Worm (Caenorhabditis elegans): Measurements from ENCODE around the gene aak-2.
A peak's percentile ranks its signal among the peaks of the same experiment; 100 is the strongest.

aak-2 gene

DNA sequence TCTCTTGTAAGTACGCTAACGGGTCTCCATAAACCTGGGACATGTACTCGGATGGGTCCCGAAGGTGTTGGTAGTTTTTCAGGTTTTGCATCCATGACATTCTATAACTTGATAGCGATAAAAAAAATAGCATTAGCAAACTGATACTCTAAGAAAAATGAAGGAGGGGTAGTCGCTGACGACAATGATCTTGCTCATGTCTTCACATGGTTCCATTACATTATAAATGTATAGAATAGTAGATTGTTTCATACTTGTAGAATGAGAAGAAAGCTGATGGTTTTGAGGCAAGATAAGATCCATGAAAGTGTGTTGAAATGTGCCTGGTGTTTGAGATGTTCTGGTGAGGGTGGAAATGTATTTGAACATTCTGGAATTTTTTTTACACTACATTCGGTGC is 11.1 kb downstream of the aak-2 start, which contains the start of gene mec-4:
Gene mec-4 (minus strand): TSS at position 101 of the 400 bp plus-strand sequence.
- TF ChIP-seq sox-4 (tag; optimal IDR thresholded peaks at IDR 0.05) = no peak
- no peak for TF ChIP-seq skn-1 (tag; optimal IDR thresholded peaks at IDR 0.05)
- no peak for TF ChIP-seq lsy-2 (tag; optimal IDR thresholded peaks at IDR 0.05)
- TF ChIP-seq lin-35 (GFP tag; optimal IDR thresholded peaks at IDR 0.05) = no peak
- no peak for TF ChIP-seq C16A3.4 (tag; optimal IDR thresholded peaks at IDR 0.05)
- TF ChIP-seq nhr-28 (tag; optimal IDR thresholded peaks at IDR 0.05) = no peak

DNA sequence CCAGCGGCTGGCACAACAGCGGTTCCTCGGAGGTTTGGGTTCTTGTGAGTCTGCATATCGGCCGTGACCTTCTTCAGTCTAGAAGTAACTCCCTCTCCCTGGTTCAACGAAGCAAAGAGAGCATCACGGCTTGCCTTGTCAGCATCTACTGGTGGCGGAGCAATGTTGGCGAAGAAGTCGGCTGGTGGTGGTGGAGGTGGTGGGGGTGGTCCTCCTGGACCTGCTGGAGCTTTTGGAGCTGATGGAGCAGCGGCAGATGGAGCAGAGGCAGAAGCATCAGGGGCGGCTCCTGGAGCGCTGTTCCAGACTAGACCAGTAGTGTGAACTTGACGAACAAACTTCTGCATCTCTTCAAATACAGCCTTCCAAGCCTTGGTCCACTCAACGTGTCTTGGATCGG is 12.6 kb downstream of the aak-2 start:
- TF ChIP-seq lin-15B (tag; optimal IDR thresholded peaks at IDR 0.05) (no peak), dpl-1 (GFP tag; optimal IDR thresholded peaks at IDR 0.05) (no peak), efl-3 (GFP tag; optimal IDR thresholded peaks at IDR 0.05) (no peak), ces-1 (GFP tag; optimal IDR thresholded peaks at IDR 0.05) (no peak), ceh-82 (tag; optimal IDR thresholded peaks at IDR 0.05) (no peak), zip-4 (GFP tag; optimal IDR thresholded peaks at IDR 0.05) (no peak), alr-1 (tag; optimal IDR thresholded peaks at IDR 0.05; ENCODE audit: borderline replicate concordance) (no peak), mdl-1 (tag; optimal IDR thresholded peaks at IDR 0.05) (no peak), grh-1 (GFP tag; IDR thresholded peaks at IDR 0.05) (no peak), zag-1 (tag; optimal IDR thresholded peaks at IDR 0.05) (no peak), unc-98 (GFP tag; IDR thresholded peaks at IDR 0.05) (no peak), fkh-8 (tag; optimal IDR thresholded peaks at IDR 0.05) (no peak)

DNA sequence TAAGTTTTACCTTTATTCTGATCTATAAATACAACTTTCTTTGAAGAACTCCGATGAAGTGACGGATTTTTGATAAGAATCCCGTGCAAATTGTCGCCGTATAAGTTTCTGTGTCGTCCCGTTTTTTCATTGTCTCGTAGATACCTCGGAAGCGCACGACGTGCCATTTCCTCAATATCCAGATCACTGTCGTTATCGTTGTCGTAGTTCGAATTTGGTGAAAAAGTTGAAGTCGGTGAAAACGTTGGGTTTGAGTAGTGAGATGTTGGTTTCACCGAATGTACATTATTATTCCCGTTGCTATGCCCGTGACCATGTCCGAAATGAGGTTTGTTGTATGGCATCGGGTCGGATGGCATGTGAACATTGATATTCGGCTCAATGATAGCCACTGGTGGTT is 13.8 kb downstream of the aak-2 start:
- no peak for TF ChIP-seq lin-14 (GFP tag; optimal IDR thresholded peaks at IDR 0.05)
- no peak for TF ChIP-seq efl-1 (optimal IDR thresholded peaks at IDR 0.05)
- TF ChIP-seq efl-1 (GFP tag; optimal IDR thresholded peaks at IDR 0.05 in 1 of 2) = peak in 1 of 2 experiments; percentile 32

DNA sequence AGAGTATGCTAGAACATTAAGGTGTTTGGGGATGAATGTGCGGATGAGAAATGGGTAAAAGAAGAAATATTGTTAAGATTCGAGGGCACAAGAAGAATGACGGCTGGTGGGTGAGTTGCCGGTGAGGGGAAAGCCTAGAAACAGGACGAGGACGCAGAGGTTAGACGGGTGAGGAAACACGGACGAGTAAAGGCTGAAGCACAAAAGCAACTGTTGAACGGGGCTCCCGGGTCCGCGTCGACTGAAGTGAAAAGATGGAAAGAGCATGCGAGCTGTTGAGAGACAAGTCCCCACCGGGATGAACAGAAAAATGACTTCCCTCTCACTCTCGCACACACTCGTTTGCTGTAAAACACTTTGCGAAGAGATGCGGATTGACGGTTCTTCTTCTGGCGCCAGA is 16.1 kb downstream of the aak-2 start:
- TF ChIP-seq ceh-63 (GFP tag; optimal IDR thresholded peaks at IDR 0.05) (no peak), ceh-90 (tag; optimal IDR thresholded peaks at IDR 0.05) (no peak), snpc-4 (tag; optimal IDR thresholded peaks at IDR 0.05) (no peak), mdl-1 (tag; optimal IDR thresholded peaks at IDR 0.05) (no peak), hlh-17 (GFP tag; optimal IDR thresholded peaks at IDR 0.05; ENCODE audit: borderline replicate concordance) (no peak), zag-1 (tag; optimal IDR thresholded peaks at IDR 0.05) (no peak), hpl-2 (GFP tag; optimal IDR thresholded peaks at IDR 0.05) (no peak), fkh-8 (tag; optimal IDR thresholded peaks at IDR 0.05) (no peak), F16B12.6 (tag; optimal IDR thresholded peaks at IDR 0.05) (no peak), ceh-88 (GFP tag; IDR thresholded peaks at IDR 0.05) (no peak), rnt-1 (tag; optimal IDR thresholded peaks at IDR 0.05) (peak; percentile 41), zip-4 (GFP tag; optimal IDR thresholded peaks at IDR 0.05) (no peak), nhr-71 (tag; optimal IDR thresholded peaks at IDR 0.05) (peak; percentile 51), efl-3 (GFP tag; optimal IDR thresholded peaks at IDR 0.05) (no peak), snu-23 (GFP tag; optimal IDR thresholded peaks at IDR 0.05) (peak; percentile 12), isw-1 (GFP tag; IDR thresholded peaks at IDR 0.05) (no peak), pag-3 (tag; optimal IDR thresholded peaks at IDR 0.05; ENCODE audit: borderline replicate concordance, insufficient read depth) (no peak), fkh-4 (tag; optimal IDR thresholded peaks at IDR 0.05; ENCODE audit: borderline replicate concordance) (no peak), Y116A8C.19 (tag; optimal IDR thresholded peaks at IDR 0.05; ENCODE audit: borderline replicate concordance) (no peak), ztf-4 (tag; optimal IDR thresholded peaks at IDR 0.05) (no peak), C04F5.9 (tag; optimal IDR thresholded peaks at IDR 0.05) (no peak), lin-14 (GFP tag; optimal IDR thresholded peaks at IDR 0.05) (peak; percentile 76), elt-2 (tag; optimal IDR thresholded peaks at IDR 0.05) (no peak)
